Fruit fly (Drosophila melanogaster) whole organism, embryonic: ENCODE data around the gene Not10.

Experiments
- Antp ChIP-seq: fragments of 200-800 bp; sonication (Bioruptor generic); optimal IDR thresholded peaks from 3 replicates; lab custom pipeline; 2016; ENCODE audit warnings: missing biosample characterization, missing genetic modification characterization
- Bgb ChIP-seq: fragments of 200-800 bp; sonication (Bioruptor generic); IDR thresholded peaks from 2 replicates; pipeline ENCODE4 v1.3.6; 2022; ENCODE audit warnings: missing biosample characterization, missing genetic modification characterization; ENCODE audit not compliant: partially characterized antibody
- Bteb2 ChIP-seq: fragments of 200-800 bp; sonication (Bioruptor generic); optimal IDR thresholded peaks from 2 replicates; lab custom pipeline; 2016; ENCODE audit warnings: missing biosample characterization, missing genetic modification characterization
- CG10147 ChIP-seq: fragments of 200-800 bp; sonication (Bioruptor generic); optimal IDR thresholded peaks from 2 replicates; lab custom pipeline; 2019; ENCODE audit warnings: missing biosample characterization, mild to moderate bottlenecking, missing genetic modification characterization, moderate library complexity
- CG10565 ChIP-seq: fragments of 200-800 bp; sonication (Bioruptor generic); optimal IDR thresholded peaks from 3 replicates; lab custom pipeline; 2016; ENCODE audit warnings: missing biosample characterization, mild to moderate bottlenecking, missing genetic modification characterization
- CG10654 ChIP-seq: fragments of 200-800 bp; sonication (Bioruptor generic); optimal IDR thresholded peaks from 2 replicates; lab custom pipeline; 2016; ENCODE audit warnings: missing biosample characterization, missing genetic modification characterization
- CG11695 ChIP-seq: fragments of 200-800 bp; sonication (Bioruptor generic); IDR thresholded peaks from 3 replicates; pipeline ENCODE4 v1.3.6; 2022; ENCODE audit warnings: missing biosample characterization, missing genetic modification characterization
- CG11723 ChIP-seq: fragments of 200-800 bp; sonication (Bioruptor generic); optimal IDR thresholded peaks from 2 replicates; lab custom pipeline; 2017; ENCODE audit warnings: missing biosample characterization, mild to moderate bottlenecking, missing genetic modification characterization
- CG12071 ChIP-seq: fragments of 200-800 bp; sonication (Bioruptor generic); optimal IDR thresholded peaks from 3 replicates; lab custom pipeline; 2018; ENCODE audit warnings: missing biosample characterization, mild to moderate bottlenecking, missing genetic modification characterization
- CG13775 ChIP-seq: fragments of 200-800 bp; sonication (Bioruptor generic); optimal IDR thresholded peaks from 3 replicates; lab custom pipeline; 2017; ENCODE audit warnings: missing biosample characterization, mild to moderate bottlenecking, missing genetic modification characterization
- CG14710 ChIP-seq: fragments of 200-800 bp; sonication (Bioruptor generic); optimal IDR thresholded peaks from 3 replicates; lab custom pipeline; 2019; ENCODE audit warnings: missing biosample characterization, mild to moderate bottlenecking, missing genetic modification characterization, moderate library complexity
- CG3726 ChIP-seq: fragments of 200-800 bp; sonication (Bioruptor generic); IDR thresholded peaks from 3 replicates; pipeline ENCODE4, ENCODE4 v1.3.6; 2022; ENCODE audit warnings: missing biosample characterization, missing genetic modification characterization
- CG4424 ChIP-seq: fragments of 200-800 bp; sonication (Bioruptor generic); optimal IDR thresholded peaks from 3 replicates; lab custom pipeline; 2016; ENCODE audit warnings: missing biosample characterization, missing genetic modification characterization
- CG4730 ChIP-seq: fragments of 200-800 bp; sonication (Bioruptor generic); IDR thresholded peaks from 2 replicates; pipeline ENCODE4 v1.3.6; 2022; ENCODE audit warnings: missing biosample characterization, missing genetic modification characterization
- CG6654 ChIP-seq: fragments of 200-800 bp; sonication (Bioruptor generic); optimal IDR thresholded peaks from 2 replicates; lab custom pipeline; 2017; ENCODE audit warnings: missing biosample characterization, mild to moderate bottlenecking, missing genetic modification characterization
- CG7963 ChIP-seq: fragments of 200-800 bp; sonication (Bioruptor generic); IDR thresholded peaks from 3 replicates; pipeline ENCODE4 v1.3.6; 2022; ENCODE audit warnings: missing biosample characterization, missing genetic modification characterization; ENCODE audit not compliant: partially characterized antibody
- Chrac-16 ChIP-seq: fragments of 200-800 bp; sonication (Bioruptor generic); optimal IDR thresholded peaks from 3 replicates; lab custom pipeline; 2016; ENCODE audit warnings: missing biosample characterization, missing genetic modification characterization
- Dek ChIP-seq: fragments of 200-800 bp; sonication (Bioruptor generic); optimal IDR thresholded peaks from 3 replicates; lab custom pipeline; 2019; ENCODE audit warnings: missing biosample characterization, mild to moderate bottlenecking, missing genetic modification characterization, moderate library complexity
- Ets65A ChIP-seq: fragments of 200-800 bp; sonication (Bioruptor generic); peaks from one replicate; lab custom pipeline; 2016; ENCODE audit warnings: missing biosample characterization, missing genetic modification characterization
- Ets97D ChIP-seq: fragments of 200-800 bp; sonication (Bioruptor generic); optimal IDR thresholded peaks from 3 replicates; lab custom pipeline; 2016; ENCODE audit warnings: missing biosample characterization, missing genetic modification characterization
- HLH3B ChIP-seq: fragments of 200-800 bp; sonication (Bioruptor generic); IDR thresholded peaks from 2 replicates; pipeline ENCODE4 v1.3.6; 2022; ENCODE audit warnings: missing biosample characterization, missing genetic modification characterization
- HLH54F ChIP-seq: fragments of 200-800 bp; sonication (Bioruptor generic); optimal IDR thresholded peaks from 3 replicates; lab custom pipeline; 2016; ENCODE audit warnings: missing biosample characterization, missing genetic modification characterization
- Med ChIP-seq: fragments of 200-800 bp; sonication (Bioruptor generic); peaks from one replicate; lab custom pipeline; 2016; ENCODE audit warnings: missing biosample characterization, missing genetic modification characterization, mild to moderate bottlenecking, inconsistent platforms, moderate library complexity
- Mrtf ChIP-seq: fragments of 200-800 bp; sonication (Bioruptor generic); IDR thresholded peaks from 3 replicates; pipeline ENCODE4 v1.3.6; 2022; ENCODE audit warnings: missing biosample characterization, missing genetic modification characterization
- NC2α ChIP-seq: fragments of 200-800 bp; sonication (Bioruptor generic); optimal IDR thresholded peaks from 2 replicates; lab custom pipeline; 2016; ENCODE audit warnings: missing biosample characterization, missing genetic modification characterization
- Sox100B ChIP-seq: fragments of 200-800 bp; sonication (Bioruptor generic); optimal IDR thresholded peaks from 3 replicates; lab custom pipeline; 2018; ENCODE audit warnings: missing biosample characterization, mild to moderate bottlenecking, missing genetic modification characterization
- ab ChIP-seq: fragments of 200-800 bp; sonication (Bioruptor generic); optimal IDR thresholded peaks from 2 replicates; lab custom pipeline; 2016; ENCODE audit warnings: missing biosample characterization, missing genetic modification characterization
- al ChIP-seq: fragments of 200-800 bp; sonication (Bioruptor generic); IDR thresholded peaks from 2 replicates; pipeline ENCODE4 v1.3.6; 2022; ENCODE audit warnings: missing biosample characterization, missing genetic modification characterization
- ase ChIP-seq: fragments of 200-800 bp; sonication (Bioruptor generic); IDR thresholded peaks from 3 replicates; pipeline ENCODE4 v1.3.6; 2022; ENCODE audit warnings: missing biosample characterization, missing genetic modification characterization
- cad ChIP-seq: fragments of >200 bp; optimal IDR thresholded peaks from 2 replicates; lab custom pipeline; 2017; ENCODE audit warnings: missing biosample characterization, missing genetic modification characterization
- cg ChIP-seq: fragments of 200-800 bp; sonication (Bioruptor generic); optimal IDR thresholded peaks from 3 replicates; lab custom pipeline; 2019; ENCODE audit warnings: missing biosample characterization, mild to moderate bottlenecking, missing genetic modification characterization, moderate library complexity
- ci ChIP-seq: fragments of 200-800 bp; sonication (Bioruptor generic); IDR thresholded peaks from 3 replicates; pipeline ENCODE4 v1.3.6; 2022; ENCODE audit warnings: missing biosample characterization, missing genetic modification characterization
- crp ChIP-seq, 2 experiments: fragments of 200-800 bp; sonication (Bioruptor generic); optimal IDR thresholded peaks; 2 replicates in 1 of 2; 3 replicates in 1 of 2; lab custom pipeline; 2017; ENCODE audit warnings: missing biosample characterization in 2 of 2, missing genetic modification characterization in 2 of 2, mild to moderate bottlenecking in 1 of 2, moderate library complexity in 1 of 2
- da ChIP-seq: fragments of 200-800 bp; sonication (Bioruptor generic); optimal IDR thresholded peaks from 2 replicates; lab custom pipeline; 2016; ENCODE audit warnings: missing biosample characterization, missing genetic modification characterization
- danr ChIP-seq: fragments of 200-800 bp; sonication (Bioruptor generic); IDR thresholded peaks from 2 replicates; pipeline ENCODE4 v1.3.6; 2022; ENCODE audit warnings: missing biosample characterization, missing genetic modification characterization
- dmrt11E ChIP-seq: fragments of 200-800 bp; sonication (Bioruptor generic); optimal IDR thresholded peaks from 3 replicates; lab custom pipeline; 2018; ENCODE audit warnings: missing biosample characterization, mild to moderate bottlenecking, missing genetic modification characterization, moderate library complexity
- emc ChIP-seq: fragments of 200-800 bp; sonication (Bioruptor generic); optimal IDR thresholded peaks from 2 replicates; lab custom pipeline; 2016; ENCODE audit warnings: missing biosample characterization, missing genetic modification characterization
- eve ChIP-seq, 2 experiments: fragments of >200 bp; optimal IDR thresholded peaks; 2 replicates each; lab custom pipeline; 2017; ENCODE audit warnings: missing biosample characterization in 2 of 2, missing genetic modification characterization in 2 of 2
- gt ChIP-seq: fragments of 200-800 bp; sonication (Bioruptor generic); IDR thresholded peaks from 2 replicates; pipeline ENCODE4 v1.3.6; 2022; ENCODE audit warnings: missing biosample characterization, missing genetic modification characterization
- knrl ChIP-seq: fragments of 200-800 bp; sonication (Bioruptor generic); IDR thresholded peaks from 3 replicates; pipeline ENCODE4 v1.3.6; 2022; ENCODE audit warnings: missing biosample characterization, missing genetic modification characterization; ENCODE audit not compliant: partially characterized antibody
- nom ChIP-seq: fragments of 200-800 bp; sonication (Bioruptor generic); optimal IDR thresholded peaks from 2 replicates; lab custom pipeline; 2017; ENCODE audit warnings: missing biosample characterization, missing genetic modification characterization, mild to moderate bottlenecking, moderate library complexity, missing genetic modification reagents
- p53 ChIP-seq: fragments of 200-800 bp; sonication (Bioruptor generic); optimal IDR thresholded peaks from 2 replicates; lab custom pipeline; 2016; ENCODE audit warnings: missing biosample characterization, missing genetic modification characterization
- pb ChIP-seq: fragments of 200-800 bp; sonication (Bioruptor generic); optimal IDR thresholded peaks from 3 replicates; lab custom pipeline; 2016; ENCODE audit warnings: missing biosample characterization, missing genetic modification characterization
- peb ChIP-seq: fragments of 200-800 bp; sonication (Bioruptor generic); IDR thresholded peaks from 2 replicates; pipeline ENCODE4 v1.3.6; 2022; ENCODE audit warnings: missing biosample characterization, missing genetic modification characterization
- pfk ChIP-seq: fragments of 200-800 bp; sonication (Bioruptor generic); optimal IDR thresholded peaks from 2 replicates; lab custom pipeline; 2018; ENCODE audit warnings: missing biosample characterization, mild to moderate bottlenecking, missing genetic modification characterization, moderate library complexity
- ro ChIP-seq: fragments of 200-800 bp; sonication (Bioruptor generic); IDR thresholded peaks from 2 replicates; pipeline ENCODE4 v1.3.6; 2022; ENCODE audit warnings: missing biosample characterization, missing genetic modification characterization
- slbo ChIP-seq: fragments of 200-800 bp; sonication (Bioruptor generic); IDR thresholded peaks from 2 replicates; pipeline ENCODE4 v1.3.6; 2022; ENCODE audit warnings: missing biosample characterization, missing genetic modification characterization
- sqz ChIP-seq: fragments of 200-800 bp; sonication (Bioruptor generic); optimal IDR thresholded peaks from 3 replicates; lab custom pipeline; 2018; ENCODE audit warnings: missing biosample characterization, mild to moderate bottlenecking, missing genetic modification characterization
- stc ChIP-seq: fragments of 200-800 bp; sonication (Bioruptor generic); IDR thresholded peaks from 2 replicates; pipeline ENCODE4 v1.3.6; 2022; ENCODE audit warnings: missing biosample characterization, missing genetic modification characterization
- stwl ChIP-seq: fragments of 200-800 bp; sonication (Bioruptor generic); optimal IDR thresholded peaks from 3 replicates; lab custom pipeline; 2018; ENCODE audit warnings: missing biosample characterization, mild to moderate bottlenecking, missing genetic modification characterization, moderate library complexity
- tap ChIP-seq: fragments of 200-800 bp; optimal IDR thresholded peaks from 3 replicates; lab custom pipeline; 2019; ENCODE audit warnings: missing biosample characterization, mild to moderate bottlenecking, missing genetic modification characterization, moderate library complexity
- toy ChIP-seq: fragments of 200-800 bp; sonication (Bioruptor generic); IDR thresholded peaks from 2 replicates; pipeline ENCODE4 v1.3.6; 2022; ENCODE audit warnings: missing biosample characterization, missing genetic modification characterization

The Not10 gene

DNA sequence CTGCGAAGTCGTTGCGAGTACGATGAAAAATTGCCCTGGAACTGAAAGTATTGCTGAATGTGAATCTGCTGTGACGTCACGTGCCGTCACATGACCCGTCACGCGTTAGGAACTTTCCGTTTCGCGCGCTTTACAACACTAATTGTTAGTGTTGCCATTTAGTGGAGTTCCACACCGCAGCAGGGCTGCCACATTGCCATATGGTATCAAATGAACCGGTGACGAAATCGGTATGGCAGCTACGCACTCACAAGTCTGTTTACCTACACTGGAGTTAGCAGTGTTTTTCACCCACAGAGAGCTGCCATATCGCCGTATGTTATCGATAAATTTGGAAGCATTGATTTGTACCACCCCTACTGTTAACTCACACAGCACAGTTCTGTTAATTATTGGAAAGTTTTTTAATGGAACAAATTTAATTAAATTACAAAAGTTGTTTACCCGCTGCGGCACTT, 2.7 kb upstream of the Not10 start, which contains the start of the genes Vha55 and Snx3 (continued):
- peak; percentile 60 for TF ChIP-seq NC2α
- no peak for TF ChIP-seq CG3726
- no peak for TF ChIP-seq danr (GFP tag; lab: Robert Waterston, UW)
- peak; percentile 74 for TF ChIP-seq Dek (tag; lab: Kevin White, UChicago)
- TF ChIP-seq nom, result no peak
- peak in 1 of 2 experiments; percentile 82 for TF ChIP-seq crp (GFP tag; optimal IDR thresholded peaks at IDR 0.05; lab: Kevin White, UChicago)
- TF ChIP-seq CG11723, result no peak
- TF ChIP-seq CG10565, result no peak
- TF ChIP-seq HLH54F (GFP tag; lab: Kevin White, UChicago), result peak; percentile 91
- TF ChIP-seq peb (GFP tag; lab: Robert Waterston, UW), result no peak
- TF ChIP-seq gt (GFP tag; lab: Robert Waterston, UW), result no peak
- TF ChIP-seq CG7963 (GFP tag; lab: Robert Waterston, UW), result no peak
- TF ChIP-seq eve (GFP tag; optimal IDR thresholded peaks at IDR 0.05; lab: Kevin White, UChicago), result no peak
- peak; percentile 39 for TF ChIP-seq da (GFP tag; lab: Kevin White, UChicago)
- no peak for TF ChIP-seq CG10147 (GFP tag; lab: Kevin White, UChicago)
- TF ChIP-seq Sox100B (GFP tag; lab: Kevin White, UChicago), result no peak
- peak; percentile 63 for TF ChIP-seq CG4424 (GFP tag; lab: Kevin White, UChicago)
- no peak for TF ChIP-seq ro
- peak; percentile 100 for TF ChIP-seq Ets65A (GFP tag; lab: Kevin White, UChicago)
- no peak for TF ChIP-seq knrl (GFP tag; lab: Robert Waterston, UW)
- TF ChIP-seq dmrt11E, result peak; percentile 48
- TF ChIP-seq CG10654 (GFP tag; lab: Kevin White, UChicago), result peak; percentile 76
- no peak for TF ChIP-seq HLH3B (GFP tag; lab: Robert Waterston, UW)
- no peak for TF ChIP-seq Mrtf (GFP tag; lab: Robert Waterston, UW)
- no peak for TF ChIP-seq ase (GFP tag; lab: Robert Waterston, UW)
- no peak for TF ChIP-seq pfk
- no peak for TF ChIP-seq Bgb (GFP tag; lab: Robert Waterston, UW)
- TF ChIP-seq sqz (GFP tag; lab: Kevin White, UChicago), result no peak
- TF ChIP-seq CG11695, result no peak
- TF ChIP-seq Antp (GFP tag; lab: Kevin White, UChicago), result peak; percentile 89
- TF ChIP-seq ab (GFP tag; lab: Kevin White, UChicago), result peak; percentile 21
- TF ChIP-seq Bteb2, result peak; percentile 85
- TF ChIP-seq pb (GFP tag; lab: Kevin White, UChicago), result peak; percentile 73
- TF ChIP-seq CG13775 (GFP tag; lab: Kevin White, UChicago), result peak; percentile 35
- peak; percentile 81 for TF ChIP-seq emc
- peak; percentile 98 for TF ChIP-seq Med (GFP tag; lab: Kevin White, UChicago)
- TF ChIP-seq slbo (GFP tag; lab: Robert Waterston, UW), result no peak
- TF ChIP-seq tap (tag; lab: Kevin White, UChicago), result no peak
- no peak for TF ChIP-seq cad (GFP tag; lab: Kevin White, UChicago)
- peak; percentile 21 for TF ChIP-seq CG12071
- TF ChIP-seq toy (GFP tag; lab: Robert Waterston, UW), result no peak
- peak; percentile 59 for TF ChIP-seq Chrac-16 (GFP tag; lab: Kevin White, UChicago)
- TF ChIP-seq Ets97D (GFP tag; lab: Kevin White, UChicago), result peak; percentile 97
- TF ChIP-seq CG14710 (tag; lab: Kevin White, UChicago), result peak; percentile 88
- TF ChIP-seq cg (GFP tag; lab: Kevin White, UChicago), result no peak
- TF ChIP-seq stc (GFP tag; lab: Robert Waterston, UW), result no peak
- no peak for TF ChIP-seq al (GFP tag; lab: Robert Waterston, UW)
- TF ChIP-seq ci (GFP tag; lab: Robert Waterston, UW), result no peak
- peak; percentile 87 for TF ChIP-seq p53 (GFP tag; lab: Kevin White, UChicago)
- no peak for TF ChIP-seq CG6654 (GFP tag; lab: Kevin White, UChicago)
- TF ChIP-seq stwl (tag; lab: Kevin White, UChicago), result peak; percentile 99
- no peak for TF ChIP-seq CG4730
